Worm (Caenorhabditis elegans) whole organism, L3 larva: ENCODE measurements around the gene fip-2.
A peak's percentile ranks its signal among the peaks of the same experiment; 100 is the strongest.

Source experiments
- aly-2 ChIP-seq: fragments of 150-350 bp; optimal IDR thresholded peaks from 2 replicates; lab custom pipeline; 2014; ENCODE audit warnings: missing biosample characterization, missing genetic modification characterization
- ceh-16 ChIP-seq: sonication (generic microtip); optimal IDR thresholded peaks from 2 replicates; lab custom pipeline; 2017; ENCODE audit warnings: missing biosample characterization, missing genetic modification characterization
- ceh-28 ChIP-seq: fragments of 150-350 bp; optimal IDR thresholded peaks from 2 replicates; lab custom pipeline; 2014; ENCODE audit warnings: missing biosample characterization, missing genetic modification reagents, missing genetic modification characterization
- ceh-82 ChIP-seq: fragments of 150-350 bp; optimal IDR thresholded peaks from 2 replicates; lab custom pipeline; 2014; ENCODE audit warnings: missing biosample characterization, missing genetic modification characterization
- ceh-9 ChIP-seq: sonication (generic microtip); optimal IDR thresholded peaks from 2 replicates; lab custom pipeline; 2018; ENCODE audit warnings: missing biosample characterization, missing genetic modification characterization
- daf-12 ChIP-seq: fragments of 150-350 bp; optimal IDR thresholded peaks from 2 replicates; lab custom pipeline; 2014; ENCODE audit warnings: missing biosample characterization, missing genetic modification reagents, missing genetic modification characterization
- egl-27 ChIP-seq: sonication (generic microtip); optimal IDR thresholded peaks from 4 replicates; lab custom pipeline; 2017; ENCODE audit warnings: missing biosample characterization, missing genetic modification reagents, missing genetic modification characterization
- egl-5 ChIP-seq: fragments of 150-350 bp; optimal IDR thresholded peaks from 2 replicates; lab custom pipeline; 2017; ENCODE audit warnings: missing biosample characterization, missing genetic modification reagents, missing genetic modification characterization, inconsistent platforms
- elt-1 ChIP-seq: fragments of 150-350 bp; optimal IDR thresholded peaks from 2 replicates; lab custom pipeline; 2014; ENCODE audit warnings: missing biosample characterization, missing genetic modification characterization
- eor-1 ChIP-seq, 2 experiments: fragments of 150-350 bp; optimal IDR thresholded peaks; 2 replicates each; lab custom pipeline; 2014 to 2018; ENCODE audit warnings: missing biosample characterization in 2 of 2, missing genetic modification characterization in 2 of 2
- fkh-2 ChIP-seq: fragments of 150-350 bp; optimal IDR thresholded peaks from 2 replicates; lab custom pipeline; 2014; ENCODE audit warnings: missing biosample characterization, missing genetic modification reagents, missing genetic modification characterization
- hmg-11 ChIP-seq: sonication (generic microtip); optimal IDR thresholded peaks from 2 replicates; lab custom pipeline; 2016; ENCODE audit warnings: missing genetic modification characterization, missing compliant biosample characterization
- lin-15B ChIP-seq: fragments of 150-350 bp; optimal IDR thresholded peaks from 2 replicates; lab custom pipeline; 2014; ENCODE audit warnings: missing biosample characterization, missing genetic modification characterization
- lsy-12 ChIP-seq: sonication (generic microtip); optimal IDR thresholded peaks from 2 replicates; lab custom pipeline; 2016; ENCODE audit warnings: mild to moderate bottlenecking, missing genetic modification characterization, missing compliant biosample characterization
- mdl-1 ChIP-seq: fragments of 150-350 bp; optimal IDR thresholded peaks from 2 replicates; lab custom pipeline; 2014; ENCODE audit warnings: missing biosample characterization, missing genetic modification characterization
- nhr-11 ChIP-seq: fragments of 150-350 bp; optimal IDR thresholded peaks from 2 replicates; lab custom pipeline; 2014; ENCODE audit warnings: missing biosample characterization, missing genetic modification characterization
- nhr-23 ChIP-seq: fragments of 150-350 bp; optimal IDR thresholded peaks from 2 replicates; lab custom pipeline; 2014; ENCODE audit warnings: missing biosample characterization, missing genetic modification reagents, missing genetic modification characterization
- nhr-237 ChIP-seq: fragments of 150-350 bp; optimal IDR thresholded peaks from 2 replicates; lab custom pipeline; 2014; ENCODE audit warnings: missing biosample characterization, missing genetic modification characterization
- nhr-28 ChIP-seq: fragments of 150-350 bp; optimal IDR thresholded peaks from 2 replicates; lab custom pipeline; 2014; ENCODE audit warnings: missing biosample characterization, missing genetic modification characterization
- nhr-43 ChIP-seq: sonication (generic microtip); optimal IDR thresholded peaks from 2 replicates; lab custom pipeline; 2016; ENCODE audit warnings: mild to moderate bottlenecking, missing genetic modification characterization, missing compliant biosample characterization; ENCODE audit not compliant: poor library complexity, severe bottlenecking
- nhr-76 ChIP-seq: fragments of 150-350 bp; sonication (generic microtip); optimal IDR thresholded peaks from 5 replicates; lab custom pipeline; 2014; ENCODE audit warnings: missing biosample characterization, missing genetic modification characterization
- nhr-77 ChIP-seq: fragments of 150-350 bp; optimal IDR thresholded peaks from 2 replicates; lab custom pipeline; 2014; ENCODE audit warnings: missing biosample characterization, missing genetic modification characterization
- pha-4 ChIP-seq: fragments of 150-350 bp; optimal IDR thresholded peaks from 2 replicates; lab custom pipeline; 2014; ENCODE audit warnings: missing biosample characterization, missing genetic modification reagents, missing genetic modification characterization
- skn-1 ChIP-seq: fragments of 150-350 bp; optimal IDR thresholded peaks from 2 replicates; lab custom pipeline; 2014; ENCODE audit warnings: missing biosample characterization, missing genetic modification characterization
- snpc-4 ChIP-seq: fragments of 150-350 bp; optimal IDR thresholded peaks from 2 replicates; lab custom pipeline; 2014; ENCODE audit warnings: missing biosample characterization, missing genetic modification characterization
- tbx-2 ChIP-seq: sonication (generic microtip); optimal IDR thresholded peaks from 2 replicates; lab custom pipeline; 2016; ENCODE audit warnings: mild to moderate bottlenecking, missing genetic modification characterization, missing compliant biosample characterization
- ztf-11 ChIP-seq: fragments of 150-350 bp; optimal IDR thresholded peaks from 2 replicates; lab custom pipeline; 2014; ENCODE audit warnings: missing biosample characterization, missing genetic modification characterization
- ztf-4 ChIP-seq: fragments of 150-350 bp; optimal IDR thresholded peaks from 2 replicates; lab custom pipeline; 2014; ENCODE audit warnings: missing biosample characterization, missing genetic modification characterization

The fip-2 gene

DNA sequence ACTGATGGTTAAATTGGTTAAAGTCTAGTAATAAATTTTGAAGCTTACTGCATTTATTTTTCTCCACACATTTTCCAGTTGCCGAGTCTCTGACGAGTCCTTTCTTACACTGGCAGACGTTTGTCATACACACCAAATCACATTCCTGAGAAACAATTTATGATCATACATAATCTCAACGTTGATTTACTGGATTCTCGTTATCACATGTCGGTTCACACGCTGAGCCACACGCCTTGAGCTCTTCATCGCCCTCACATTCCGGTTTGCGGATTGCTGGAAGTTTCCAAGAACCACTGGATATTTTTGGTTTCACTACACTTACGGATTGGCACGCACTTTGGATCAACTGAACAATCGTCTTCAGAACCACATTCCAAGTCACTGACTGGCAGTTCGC is 12.1 kb upstream of the fip-2 start:
- peak; percentile 47 for TF ChIP-seq nhr-11
- no peak for TF ChIP-seq lsy-12 (tag; lab: Kevin White, UChicago)
- TF ChIP-seq daf-12 (tag; lab: Kevin White, UChicago) = no peak
- no peak for TF ChIP-seq skn-1
- TF ChIP-seq nhr-77 (tag; lab: Kevin White, UChicago) = no peak

- TF ChIP-seq snpc-4 (tag; lab: Kevin White, UChicago) (no peak), fkh-2 (no peak), tbx-2 (no peak), elt-1 (tag; lab: Kevin White, UChicago) (no peak), ceh-82 (no peak), ceh-9 (tag; lab: Kevin White, UChicago) (no peak), ceh-28 (tag; lab: Kevin White, UChicago) (no peak)
Observed at ce11 chrV:9056253-9056652, 11.5 kb upstream of the fip-2 start, which contains the start of gene C25E10.10. TSS of gene C25E10.10 (minus strand) at chrV:9056353.

- TF ChIP-seq nhr-28 (tag; lab: Kevin White, UChicago) (no peak), egl-27 (tag; lab: Kevin White, UChicago) (no peak), nhr-77 (tag; lab: Kevin White, UChicago) (no peak), ceh-16 (no peak)
- TF ChIP-seq, all 47 proteins: peak for 0
Observed at ce11 chrV:9058627-9059026, 9.2 kb upstream of the fip-2 start, which contains the start of gene C25E10.11. TSS of gene C25E10.11 (minus strand) at chrV:9058727.

- no peak for TF ChIP-seq nhr-11
Observed at ce11 chrV:9059468-9059867, 8.3 kb upstream of the fip-2 start, which contains the start of the genes C25E10.16 and C25E10.13. TSS of gene C25E10.16 (minus strand) at chrV:9059568. TSS of gene C25E10.13 (plus strand) at chrV:9059723.

DNA sequence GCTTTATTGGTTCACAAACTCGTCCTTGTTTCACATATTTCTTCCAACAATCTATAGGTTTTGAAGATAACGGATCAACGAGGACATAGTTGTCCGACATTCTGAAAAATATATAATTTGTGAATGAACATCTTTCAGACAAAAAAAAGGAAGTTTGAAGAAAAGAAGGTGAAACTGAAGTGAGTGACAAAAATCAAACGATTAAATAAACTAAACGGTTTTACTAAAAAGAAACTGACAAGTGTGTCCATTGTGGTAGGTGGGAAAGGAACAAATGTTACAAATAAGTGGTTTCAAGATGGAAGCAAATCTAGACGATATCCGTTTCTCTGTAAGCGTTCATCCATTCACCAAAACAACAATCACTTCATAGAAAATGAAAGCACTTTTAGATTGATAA is 5.4 kb upstream of the fip-2 start, which contains the start of gene C25E10.12:
TSS of gene C25E10.12 (minus strand) at position 101 of the 400 bp plus-strand sequence.
- TF ChIP-seq aly-2 (tag; lab: Kevin White, UChicago) = no peak

- TF ChIP-seq nhr-23 (tag; lab: Kevin White, UChicago) (peak; percentile 32), egl-27 (tag; lab: Kevin White, UChicago) (no peak)
Observed at ce11 chrV:9063134-9063533, 4.6 kb upstream of the fip-2 start.

DNA sequence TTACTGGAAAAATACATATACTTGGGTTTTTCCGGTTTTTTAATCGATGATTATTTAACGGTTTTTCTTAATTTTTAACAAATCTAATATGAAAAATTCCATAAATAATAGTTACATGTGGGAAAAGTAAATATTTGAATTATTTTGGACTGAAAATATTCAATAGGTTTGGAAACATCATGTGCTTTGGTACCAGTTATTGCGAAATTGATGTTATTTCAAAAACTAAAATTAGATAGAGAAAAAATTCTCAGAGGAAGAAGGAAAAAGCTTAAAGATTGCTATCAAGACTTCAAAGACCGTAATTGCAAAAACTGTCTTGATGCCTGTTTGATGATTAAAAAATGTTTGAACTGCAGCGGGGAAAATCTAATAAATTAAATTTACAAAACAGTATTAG is 2.8 kb upstream of the fip-2 start:
- TF ChIP-seq fkh-2 (no peak), lin-15B (tag; lab: Kevin White, UChicago) (no peak), ceh-9 (tag; lab: Kevin White, UChicago) (no peak), mdl-1 (no peak), nhr-23 (tag; lab: Kevin White, UChicago) (no peak), nhr-11 (no peak), pha-4 (tag; lab: Kevin White, UChicago) (no peak)

- no peak for TF ChIP-seq ztf-11 (tag; lab: Kevin White, UChicago)
- TF ChIP-seq elt-1 (tag; lab: Kevin White, UChicago) = peak; percentile 87
- no peak for TF ChIP-seq hmg-11
- TF ChIP-seq lsy-12 (tag; lab: Kevin White, UChicago) = no peak
- no peak for TF ChIP-seq eor-1 (tag; optimal IDR thresholded peaks at IDR 0.05; lab: Kevin White, UChicago)
- no peak for TF ChIP-seq skn-1
- no peak for TF ChIP-seq nhr-76 (tag; lab: Kevin White, UChicago)
- TF ChIP-seq, all 47 proteins: peak for 1
Observed at ce11 chrV:9065915-9066314, 1.9 kb upstream of the fip-2 start.

DNA sequence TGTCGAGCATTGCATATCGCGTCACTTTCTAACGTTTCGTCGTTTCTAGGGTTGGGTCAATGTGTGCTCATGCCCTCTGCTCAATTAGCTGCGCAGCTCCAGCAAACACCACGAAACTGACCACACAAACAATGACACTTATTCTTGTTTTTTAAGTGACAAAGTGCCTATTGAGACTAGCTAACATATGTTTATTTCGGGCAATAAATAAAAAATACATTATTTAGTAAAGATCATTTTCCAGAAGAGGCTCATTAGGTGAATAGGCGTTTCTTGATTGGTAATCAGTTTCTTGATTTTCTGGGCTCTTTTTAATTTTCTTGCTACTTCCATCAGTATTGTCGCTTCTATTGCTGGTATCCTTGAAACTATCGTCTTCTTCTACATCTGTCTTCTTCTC is 1.9 kb downstream of the fip-2 start, which contains the start of gene T27E4.5:
TSS of gene T27E4.5 (minus strand) at position 101 of the 400 bp plus-strand sequence.
- TF ChIP-seq nhr-237 (tag; lab: Kevin White, UChicago) (no peak), egl-5 (tag; lab: Kevin White, UChicago) (no peak), nhr-43 (tag; lab: Kevin White, UChicago) (no peak), ceh-16 (no peak), nhr-76 (tag; lab: Kevin White, UChicago) (no peak), daf-12 (tag; lab: Kevin White, UChicago) (no peak), ztf-4 (tag; lab: Kevin White, UChicago) (no peak)
